Worm (Caenorhabditis elegans) whole organism, late embryonic: ENCODE measurements around the gene unc-132.
A peak's percentile ranks its signal among the peaks of the same experiment; 100 is the strongest.

ENCODE experiments used
- C08G9.2 ChIP-seq: sonication (generic microtip); optimal IDR thresholded peaks from 2 replicates; lab custom pipeline; 2016; ENCODE audit warnings: mild to moderate bottlenecking, missing genetic modification characterization, moderate library complexity, missing compliant biosample characterization
- C38D4.7 ChIP-seq: fragments of 200-800 bp; sonication (Bioruptor generic); optimal IDR thresholded peaks from 2 replicates; lab custom pipeline; 2018; ENCODE audit warnings: mild to moderate bottlenecking, missing genetic modification characterization, moderate library complexity, missing compliant biosample characterization
- F13H6.1 ChIP-seq: sonication (generic microtip); optimal IDR thresholded peaks from 2 replicates; lab custom pipeline; 2016; ENCODE audit warnings: missing genetic modification characterization, missing compliant biosample characterization
- K02D7.2 ChIP-seq: sonication (generic microtip); optimal IDR thresholded peaks from 2 replicates; lab custom pipeline; 2017; ENCODE audit warnings: mild to moderate bottlenecking, missing genetic modification characterization, missing compliant biosample characterization
- K09A11.1 ChIP-seq: sonication (generic microtip); optimal IDR thresholded peaks from 2 replicates; lab custom pipeline; 2017; ENCODE audit warnings: antibody characterized with exemption, mild to moderate bottlenecking, missing genetic modification characterization, missing compliant biosample characterization; ENCODE audit not compliant: insufficient read depth
- T23F11.4 ChIP-seq: fragments of 200-800 bp; sonication (Bioruptor generic); optimal IDR thresholded peaks from 2 replicates; lab custom pipeline; 2018; ENCODE audit warnings: mild to moderate bottlenecking, missing genetic modification characterization, missing compliant biosample characterization
- Y22D7AL.16 ChIP-seq: sonication (generic microtip); optimal IDR thresholded peaks from 2 replicates; lab custom pipeline; 2016; ENCODE audit warnings: missing genetic modification characterization, missing compliant biosample characterization
- ceh-14 ChIP-seq: sonication (generic microtip); optimal IDR thresholded peaks from 2 replicates; lab custom pipeline; 2016; ENCODE audit warnings: missing genotype, missing genetic modification characterization, missing compliant biosample characterization
- ceh-19 ChIP-seq: fragments of 200-800 bp; sonication (Bioruptor generic); optimal IDR thresholded peaks from 2 replicates; lab custom pipeline; 2018; ENCODE audit warnings: mild to moderate bottlenecking, missing genetic modification characterization, missing compliant biosample characterization
- ceh-2 ChIP-seq: sonication (generic microtip); optimal IDR thresholded peaks from 2 replicates; lab custom pipeline; 2016; ENCODE audit warnings: missing genotype, missing genetic modification characterization, missing compliant biosample characterization
- ceh-22 ChIP-seq: sonication (generic microtip); optimal IDR thresholded peaks from 2 replicates; lab custom pipeline; 2017; ENCODE audit warnings: missing biosample characterization, missing genetic modification characterization
- ceh-24 ChIP-seq: sonication (generic microtip); optimal IDR thresholded peaks from 2 replicates; lab custom pipeline; 2016; ENCODE audit warnings: mild to moderate bottlenecking, missing genetic modification characterization, missing compliant biosample characterization
- ceh-31 ChIP-seq: sonication (generic microtip); optimal IDR thresholded peaks from 2 replicates; lab custom pipeline; 2016; ENCODE audit warnings: missing genetic modification characterization, missing compliant biosample characterization
- ceh-34 ChIP-seq: sonication (generic microtip); optimal IDR thresholded peaks from 2 replicates; lab custom pipeline; 2016; ENCODE audit warnings: mild to moderate bottlenecking, missing genetic modification characterization, missing compliant biosample characterization
- ceh-45 ChIP-seq: fragments of 200-800 bp; sonication (Bioruptor generic); IDR thresholded peaks from 2 replicates; pipeline ENCODE4 v1.3.6; 2022; ENCODE audit warnings: missing genetic modification reagents, missing genetic modification characterization, missing compliant biosample characterization
- ceh-48 ChIP-seq: sonication (generic microtip); optimal IDR thresholded peaks from 2 replicates; lab custom pipeline; 2016; ENCODE audit warnings: missing genetic modification characterization, inconsistent platforms, missing compliant biosample characterization
- ceh-6 ChIP-seq: fragments of 200-800 bp; sonication (Bioruptor generic); optimal IDR thresholded peaks from 2 replicates; lab custom pipeline; 2018; ENCODE audit warnings: mild to moderate bottlenecking, missing genetic modification characterization, missing compliant biosample characterization
- ceh-9 ChIP-seq: sonication (generic microtip); optimal IDR thresholded peaks from 2 replicates; lab custom pipeline; 2016; ENCODE audit warnings: mild to moderate bottlenecking, missing genetic modification characterization, inconsistent platforms, missing compliant biosample characterization
- che-1 ChIP-seq: sonication (generic microtip); optimal IDR thresholded peaks from 2 replicates; lab custom pipeline; 2016; ENCODE audit warnings: mild to moderate bottlenecking, missing genetic modification characterization, missing compliant biosample characterization
- dmd-4 ChIP-seq: sonication (generic microtip); optimal IDR thresholded peaks from 2 replicates; lab custom pipeline; 2016; ENCODE audit warnings: borderline replicate concordance, missing genetic modification characterization, missing compliant biosample characterization
- elt-2 ChIP-seq: sonication (generic microtip); optimal IDR thresholded peaks from 2 replicates; lab custom pipeline; 2016; ENCODE audit warnings: missing genetic modification reagents, missing genetic modification characterization, missing compliant biosample characterization
- elt-4 ChIP-seq: sonication (generic microtip); optimal IDR thresholded peaks from 2 replicates; lab custom pipeline; 2016; ENCODE audit warnings: missing genetic modification characterization, missing compliant biosample characterization
- ets-4 ChIP-seq: sonication (generic microtip); optimal IDR thresholded peaks from 2 replicates; lab custom pipeline; 2016; ENCODE audit warnings: missing genetic modification characterization, missing compliant biosample characterization
- eyg-1 ChIP-seq: sonication (generic microtip); optimal IDR thresholded peaks from 2 replicates; lab custom pipeline; 2016; ENCODE audit warnings: missing genotype, missing genetic modification characterization, missing compliant biosample characterization
- fax-1 ChIP-seq: sonication (generic microtip); optimal IDR thresholded peaks from 2 replicates; lab custom pipeline; 2016; ENCODE audit warnings: missing genotype, missing genetic modification characterization, missing compliant biosample characterization
- hlh-13 ChIP-seq: fragments of 200-800 bp; sonication (Bioruptor generic); optimal IDR thresholded peaks from 2 replicates; lab custom pipeline; 2018; ENCODE audit warnings: mild to moderate bottlenecking, missing genetic modification characterization, missing compliant biosample characterization
- hlh-30 ChIP-seq: sonication (generic microtip); optimal IDR thresholded peaks from 2 replicates; lab custom pipeline; 2017; ENCODE audit warnings: antibody characterized with exemption, missing genetic modification characterization, missing compliant biosample characterization; ENCODE audit not compliant: insufficient read depth
- hlh-6 ChIP-seq: sonication (generic microtip); optimal IDR thresholded peaks from 2 replicates; lab custom pipeline; 2016; ENCODE audit warnings: missing genotype, missing genetic modification characterization, missing compliant biosample characterization
- hlh-8 ChIP-seq: sonication (generic microtip); optimal IDR thresholded peaks from 2 replicates; lab custom pipeline; 2016; ENCODE audit warnings: missing genotype, missing genetic modification characterization, missing compliant biosample characterization
- lim-6 ChIP-seq: sonication (generic microtip); optimal IDR thresholded peaks from 2 replicates; lab custom pipeline; 2016; ENCODE audit warnings: missing genetic modification characterization, missing compliant biosample characterization
- lin-11 ChIP-seq: fragments of 200-800 bp; sonication (Bioruptor generic); optimal IDR thresholded peaks from 2 replicates; lab custom pipeline; 2018; ENCODE audit warnings: mild to moderate bottlenecking, missing genetic modification characterization, missing compliant biosample characterization
- npax-4 ChIP-seq: sonication (generic microtip); optimal IDR thresholded peaks from 2 replicates; lab custom pipeline; 2016; ENCODE audit warnings: missing genetic modification characterization, missing compliant biosample characterization
- pha-4 ChIP-seq: fragments of 150-350 bp; optimal IDR thresholded peaks from 2 replicates; lab custom pipeline; 2018; ENCODE audit warnings: missing biosample characterization, missing genetic modification reagents, missing genetic modification characterization
- pros-1 ChIP-seq: fragments of 150-350 bp; optimal IDR thresholded peaks from 2 replicates; lab custom pipeline; 2014; ENCODE audit warnings: missing biosample characterization, missing genetic modification reagents, missing genetic modification characterization
- ref-2 ChIP-seq: sonication (generic microtip); optimal IDR thresholded peaks from 2 replicates; lab custom pipeline; 2016; ENCODE audit warnings: missing genetic modification characterization, missing compliant biosample characterization
- rnt-1 ChIP-seq: sonication (generic microtip); optimal IDR thresholded peaks from 2 replicates; lab custom pipeline; 2016; ENCODE audit warnings: missing genetic modification characterization, missing compliant biosample characterization
- sdc-2 ChIP-seq: sonication (generic microtip); optimal IDR thresholded peaks from 2 replicates; lab custom pipeline; 2016; ENCODE audit warnings: missing genotype, missing genetic modification characterization, missing compliant biosample characterization
- sox-4 ChIP-seq: sonication (generic microtip); optimal IDR thresholded peaks from 2 replicates; lab custom pipeline; 2017; ENCODE audit warnings: mild to moderate bottlenecking, missing genetic modification characterization, inconsistent platforms, missing compliant biosample characterization
- tbx-2 ChIP-seq: sonication (generic microtip); optimal IDR thresholded peaks from 2 replicates; lab custom pipeline; 2016; ENCODE audit warnings: missing genetic modification characterization, missing compliant biosample characterization
- tbx-7 ChIP-seq: sonication (generic microtip); optimal IDR thresholded peaks from 2 replicates; lab custom pipeline; 2016; ENCODE audit warnings: missing genotype, missing genetic modification characterization, missing compliant biosample characterization
- ttx-3 ChIP-seq: sonication (generic microtip); optimal IDR thresholded peaks from 2 replicates; lab custom pipeline; 2016; ENCODE audit warnings: missing genetic modification reagents, missing genetic modification characterization, missing compliant biosample characterization
- unc-42 ChIP-seq: sonication (generic microtip); optimal IDR thresholded peaks from 2 replicates; lab custom pipeline; 2016; ENCODE audit warnings: missing genotype, missing genetic modification characterization, missing compliant biosample characterization
- unc-55 ChIP-seq: sonication (generic microtip); optimal IDR thresholded peaks from 2 replicates; lab custom pipeline; 2017; ENCODE audit warnings: missing biosample characterization, missing genetic modification reagents, missing genetic modification characterization
- unc-86 ChIP-seq: sonication (generic microtip); optimal IDR thresholded peaks from 2 replicates; lab custom pipeline; 2016; ENCODE audit warnings: missing genetic modification characterization, missing compliant biosample characterization
- zip-5 ChIP-seq: sonication (generic microtip); optimal IDR thresholded peaks from 2 replicates; lab custom pipeline; 2016; ENCODE audit warnings: missing genetic modification characterization, missing compliant biosample characterization

unc-132 gene

ce11 chrV:3686899-3687298 is at the start of gene unc-132:
Gene unc-132 (plus strand): TSS chrV:3687106.
- no peak for TF ChIP-seq sdc-2 (tag; lab: Kevin White, UChicago)
- TF ChIP-seq ets-4 = no peak
- no peak for TF ChIP-seq ceh-31 (tag; lab: Kevin White, UChicago)
- no peak for TF ChIP-seq hlh-30 (tag; lab: Kevin White, UChicago)
- no peak for TF ChIP-seq unc-55 (GFP tag; lab: Kevin White, UChicago)
- no peak for TF ChIP-seq C38D4.7
- no peak for TF ChIP-seq pha-4
- TF ChIP-seq unc-42 = no peak
- no peak for TF ChIP-seq pros-1 (tag; lab: Kevin White, UChicago)
- no peak for TF ChIP-seq dmd-4 (tag; lab: Kevin White, UChicago)
- no peak for TF ChIP-seq K09A11.1 (tag; lab: Kevin White, UChicago)
- no peak for TF ChIP-seq K02D7.2 (tag; lab: Kevin White, UChicago)
- no peak for TF ChIP-seq ceh-48 (tag; lab: Kevin White, UChicago)
- TF ChIP-seq hlh-6 (tag; lab: Kevin White, UChicago) = no peak
- no peak for TF ChIP-seq ceh-6 (GFP tag; lab: Kevin White, UChicago)
- TF ChIP-seq C08G9.2 (tag; lab: Kevin White, UChicago) = no peak

- no peak for TF ChIP-seq C38D4.7
- TF ChIP-seq rnt-1 (tag; lab: Kevin White, UChicago) = no peak
- no peak for TF ChIP-seq ceh-2 (tag; lab: Kevin White, UChicago)
Measured at ce11 chrV:3639873-3640272, 47.0 kb upstream of the unc-132 start.

ce11 chrV:3644193-3644693 is 42.7 kb upstream of the unc-132 start, which contains the start of gene F59B1.8:
Gene F59B1.8 (minus strand): TSS chrV:3644243.
- TF ChIP-seq npax-4 (no peak), ceh-9 (no peak), sox-4 (tag; lab: Kevin White, UChicago) (no peak), elt-2 (tag; lab: Kevin White, UChicago) (peak; percentile 37), lim-6 (tag; lab: Kevin White, UChicago) (no peak), ceh-24 (tag; lab: Kevin White, UChicago) (no peak), tbx-2 (peak; percentile 18)

- TF ChIP-seq ttx-3 (tag; lab: Kevin White, UChicago) (no peak), hlh-6 (tag; lab: Kevin White, UChicago) (no peak), che-1 (tag; lab: Kevin White, UChicago) (no peak), pros-1 (tag; lab: Kevin White, UChicago) (no peak), ceh-9 (no peak), unc-86 (tag; lab: Kevin White, UChicago) (no peak), eyg-1 (tag; lab: Kevin White, UChicago) (no peak), F13H6.1 (tag; lab: Kevin White, UChicago) (no peak), elt-4 (tag; lab: Kevin White, UChicago) (no peak), ceh-45 (no peak), hlh-13 (GFP tag; lab: Kevin White, UChicago) (no peak), ref-2 (tag; lab: Kevin White, UChicago) (no peak), ceh-2 (tag; lab: Kevin White, UChicago) (no peak), ceh-31 (tag; lab: Kevin White, UChicago) (no peak), hlh-30 (tag; lab: Kevin White, UChicago) (no peak)
Measured at ce11 chrV:3647862-3648261, 39.0 kb upstream of the unc-132 start, which contains the start of gene F59B1.10. Gene F59B1.10 (minus strand): TSS chrV:3647962.

ce11 chrV:3649473-3649872 is 37.4 kb upstream of the unc-132 start, which contains the start of gene str-114:
Gene str-114 (plus strand): TSS chrV:3649773.
- no peak for TF ChIP-seq hlh-30 (tag; lab: Kevin White, UChicago)
- TF ChIP-seq zip-5 (tag; lab: Kevin White, UChicago) = no peak
- no peak for TF ChIP-seq ceh-34 (tag; lab: Kevin White, UChicago)
- no peak for TF ChIP-seq fax-1 (tag; lab: Kevin White, UChicago)
- TF ChIP-seq ceh-48 (tag; lab: Kevin White, UChicago) = no peak
- no peak for TF ChIP-seq eyg-1 (tag; lab: Kevin White, UChicago)
- TF ChIP-seq ceh-45 = no peak
- TF ChIP-seq C08G9.2 (tag; lab: Kevin White, UChicago) = no peak
- no peak for TF ChIP-seq T23F11.4 (GFP tag; lab: Kevin White, UChicago)
- no peak for TF ChIP-seq tbx-7 (tag; lab: Kevin White, UChicago)
- no peak for TF ChIP-seq ceh-14 (tag; lab: Kevin White, UChicago)
- no peak for TF ChIP-seq ceh-19 (GFP tag; lab: Kevin White, UChicago)
- no peak for TF ChIP-seq lin-11 (tag; lab: Kevin White, UChicago)
- no peak for TF ChIP-seq ceh-6 (GFP tag; lab: Kevin White, UChicago)
- no peak for TF ChIP-seq hlh-8 (tag; lab: Kevin White, UChicago)
- no peak for TF ChIP-seq Y22D7AL.16
- no peak for TF ChIP-seq ceh-22 (tag; lab: Kevin White, UChicago)
- TF ChIP-seq unc-42 = no peak
